Fruit fly (Drosophila melanogaster) whole organism, embryonic: Measurements from ENCODE around the gene AIMP2.

Experiments used
- Abd-B ChIP-seq: fragments of 200-800 bp; sonication (Bioruptor generic); optimal IDR thresholded peaks from 2 replicates; lab custom pipeline; 2018; ENCODE audit warnings: missing biosample characterization, mild to moderate bottlenecking, missing genetic modification characterization, moderate library complexity
- CG10209 ChIP-seq: fragments of 200-800 bp; sonication (Bioruptor generic); optimal IDR thresholded peaks from 3 replicates; lab custom pipeline; 2017; ENCODE audit warnings: missing biosample characterization, mild to moderate bottlenecking, missing genetic modification characterization, missing genetic modification reagents
- CG10366 ChIP-seq: fragments of 200-800 bp; sonication (Bioruptor generic); IDR thresholded peaks from 2 replicates; pipeline ENCODE4 v1.3.6; 2022; ENCODE audit warnings: missing biosample characterization, missing genetic modification characterization
- CG10959 ChIP-seq: fragments of 200-800 bp; sonication (Bioruptor generic); IDR thresholded peaks from 2 replicates; pipeline ENCODE4 v1.3.6; 2022; ENCODE audit warnings: missing biosample characterization, missing genetic modification characterization
- CG11398 ChIP-seq: fragments of 200-800 bp; sonication (Bioruptor generic); optimal IDR thresholded peaks from 2 replicates; lab custom pipeline; 2016; ENCODE audit warnings: missing biosample characterization, missing genetic modification characterization
- CG12219 ChIP-seq: fragments of 200-800 bp; sonication (Bioruptor generic); optimal IDR thresholded peaks from 3 replicates; lab custom pipeline; 2018; ENCODE audit warnings: missing biosample characterization, mild to moderate bottlenecking, missing genetic modification characterization
- CG13123 ChIP-seq: fragments of 200-800 bp; sonication (Bioruptor generic); optimal IDR thresholded peaks from 2 replicates; lab custom pipeline; 2016; ENCODE audit warnings: missing biosample characterization, missing genetic modification characterization
- CG15479 ChIP-seq: fragments of 200-800 bp; sonication (Bioruptor generic); optimal IDR thresholded peaks from 3 replicates; lab custom pipeline; 2019; ENCODE audit warnings: missing biosample characterization, mild to moderate bottlenecking, missing genetic modification characterization, moderate library complexity
- CG17361 ChIP-seq: fragments of 200-800 bp; sonication (Bioruptor generic); IDR thresholded peaks from 3 replicates; pipeline ENCODE4 v1.3.6; 2022; ENCODE audit warnings: missing biosample characterization, missing genetic modification characterization
- CG1792 ChIP-seq: fragments of 200-800 bp; sonication (Bioruptor generic); optimal IDR thresholded peaks from 2 replicates; lab custom pipeline; 2016; ENCODE audit warnings: missing biosample characterization, missing genetic modification characterization
- CG2712 ChIP-seq: fragments of 200-800 bp; optimal IDR thresholded peaks from 3 replicates; lab custom pipeline; 2019; ENCODE audit warnings: missing biosample characterization, mild to moderate bottlenecking, missing genetic modification characterization, moderate library complexity
- CG32532 ChIP-seq: fragments of 200-800 bp; sonication (Bioruptor generic); IDR thresholded peaks from 2 replicates; pipeline ENCODE4 v1.3.6; 2022; ENCODE audit warnings: missing biosample characterization, missing genetic modification characterization
- CG3838 ChIP-seq: fragments of 200-800 bp; sonication (Bioruptor generic); optimal IDR thresholded peaks from 3 replicates; lab custom pipeline; 2016; ENCODE audit warnings: missing biosample characterization, missing genetic modification characterization
- CG3995 ChIP-seq: fragments of 200-800 bp; sonication (Bioruptor generic); optimal IDR thresholded peaks from 3 replicates; lab custom pipeline; 2016; ENCODE audit warnings: missing biosample characterization, missing genetic modification characterization
- CG4854 ChIP-seq: fragments of 200-800 bp; sonication (Bioruptor generic); optimal IDR thresholded peaks from 2 replicates; lab custom pipeline; 2016; ENCODE audit warnings: missing biosample characterization, missing genetic modification characterization, inconsistent platforms
- CG6791 ChIP-seq: fragments of 200-800 bp; sonication (Bioruptor generic); IDR thresholded peaks from 3 replicates; pipeline ENCODE4 v1.3.6; 2022; ENCODE audit warnings: missing biosample characterization, missing genetic modification characterization; ENCODE audit not compliant: partially characterized antibody
- CG6854 ChIP-seq: fragments of 200-800 bp; sonication (Bioruptor generic); optimal IDR thresholded peaks from 3 replicates; lab custom pipeline; 2017; ENCODE audit warnings: missing biosample characterization, mild to moderate bottlenecking, missing genetic modification characterization
- CG8359 ChIP-seq: fragments of 200-800 bp; sonication (Bioruptor generic); optimal IDR thresholded peaks from 2 replicates; lab custom pipeline; 2017; ENCODE audit warnings: missing biosample characterization, mild to moderate bottlenecking, missing genetic modification characterization, borderline replicate concordance
- CG9876 ChIP-seq: fragments of 200-800 bp; sonication (Bioruptor generic); optimal IDR thresholded peaks from 2 replicates; lab custom pipeline; 2016; ENCODE audit warnings: missing biosample characterization, missing genetic modification characterization
- CHES-1-like ChIP-seq: fragments of 200-800 bp; sonication (Bioruptor generic); optimal IDR thresholded peaks from 2 replicates; lab custom pipeline; 2016; ENCODE audit warnings: missing biosample characterization, missing genetic modification characterization
- CTCF ChIP-seq: fragments of 200-800 bp; sonication (Bioruptor generic); optimal IDR thresholded peaks from 2 replicates; lab custom pipeline; 2017; ENCODE audit warnings: missing biosample characterization, mild to moderate bottlenecking, missing genetic modification characterization, moderate library complexity
- H2.0 ChIP-seq: fragments of 200-800 bp; sonication (Bioruptor generic); IDR thresholded peaks from 2 replicates; pipeline ENCODE4 v1.3.6; 2022; ENCODE audit warnings: missing biosample characterization, missing genetic modification characterization
- Hr51 ChIP-seq, 2 experiments: fragments of 200-800 bp; sonication (Bioruptor generic); optimal IDR thresholded peaks; 2 replicates in 1 of 2; 3 replicates in 1 of 2; lab custom pipeline; 2016 to 2018; ENCODE audit warnings: missing biosample characterization in 2 of 2, missing genetic modification characterization in 2 of 2, mild to moderate bottlenecking in 1 of 2, moderate library complexity in 1 of 2
- Hr78 ChIP-seq, 2 experiments: fragments of 200-800 bp in 1 of 2; fragments of >200 bp in 1 of 2; sonication (Bioruptor generic) in 1 of 2; optimal IDR thresholded peaks; 2 replicates each; lab custom pipeline; 2017 to 2019; ENCODE audit warnings: missing biosample characterization in 2 of 2, missing genetic modification characterization in 2 of 2, mild to moderate bottlenecking in 1 of 2, moderate library complexity in 1 of 2
- PHDP ChIP-seq: fragments of 200-800 bp; sonication (Bioruptor generic); optimal IDR thresholded peaks from 3 replicates; lab custom pipeline; 2018; ENCODE audit warnings: missing biosample characterization, mild to moderate bottlenecking, missing genetic modification characterization, moderate library complexity
- Pdp1 ChIP-seq, 2 experiments: fragments of 200-800 bp; sonication (Bioruptor generic); optimal IDR thresholded peaks; 3 replicates each; lab custom pipeline; 2016; ENCODE audit warnings: missing biosample characterization in 2 of 2, missing genetic modification characterization in 2 of 2, mild to moderate bottlenecking in 1 of 2, moderate library complexity in 1 of 2
- Poxn ChIP-seq: fragments of 200-800 bp; sonication (Bioruptor generic); IDR thresholded peaks from 2 replicates; pipeline ENCODE4 v1.3.6; 2022; ENCODE audit warnings: missing biosample characterization, missing genetic modification characterization
- Rfx ChIP-seq: fragments of 200-800 bp; sonication (Bioruptor generic); IDR thresholded peaks from 2 replicates; pipeline ENCODE4 v1.3.6; 2022; ENCODE audit warnings: missing biosample characterization, missing genetic modification characterization
- Scr ChIP-seq: fragments of 200-800 bp; sonication (Bioruptor generic); IDR thresholded peaks from 2 replicates; pipeline ENCODE4 v1.3.6; 2022; ENCODE audit warnings: missing biosample characterization, missing genetic modification characterization; ENCODE audit not compliant: partially characterized antibody
- Sox102F ChIP-seq: fragments of 200-800 bp; sonication (Bioruptor generic); optimal IDR thresholded peaks from 2 replicates; lab custom pipeline; 2018; ENCODE audit warnings: missing biosample characterization, mild to moderate bottlenecking, missing genetic modification characterization, moderate library complexity
- az2 ChIP-seq: fragments of 200-800 bp; sonication (Bioruptor generic); optimal IDR thresholded peaks from 3 replicates; lab custom pipeline; 2016; ENCODE audit warnings: missing biosample characterization, missing genetic modification characterization
- btn ChIP-seq: fragments of 200-800 bp; sonication (Bioruptor generic); optimal IDR thresholded peaks from 2 replicates; lab custom pipeline; 2016; ENCODE audit warnings: missing biosample characterization, missing genetic modification characterization
- cg ChIP-seq: fragments of 200-800 bp; sonication (Bioruptor generic); optimal IDR thresholded peaks from 3 replicates; lab custom pipeline; 2019; ENCODE audit warnings: missing biosample characterization, mild to moderate bottlenecking, missing genetic modification characterization, moderate library complexity
- ewg ChIP-seq: fragments of 200-800 bp; sonication (Bioruptor generic); optimal IDR thresholded peaks from 3 replicates; lab custom pipeline; 2017; ENCODE audit warnings: mild to moderate bottlenecking, missing biosample characterization, missing genetic modification reagents, missing genetic modification characterization
- fru ChIP-seq: fragments of >200 bp; optimal IDR thresholded peaks from 2 replicates; lab custom pipeline; 2017
- fu2 ChIP-seq: fragments of 200-800 bp; sonication (Bioruptor generic); optimal IDR thresholded peaks from 2 replicates; lab custom pipeline; 2016; ENCODE audit warnings: missing biosample characterization, missing genetic modification characterization
- gro ChIP-seq: fragments of 200-800 bp; sonication (Bioruptor generic); optimal IDR thresholded peaks from 2 replicates; lab custom pipeline; 2016; ENCODE audit warnings: missing biosample characterization, missing genetic modification characterization
- her ChIP-seq: fragments of 200-800 bp; sonication (Bioruptor generic); optimal IDR thresholded peaks from 2 replicates; lab custom pipeline; 2016; ENCODE audit warnings: missing biosample characterization, missing genetic modification characterization
- ind ChIP-seq: fragments of 200-800 bp; sonication (Bioruptor generic); optimal IDR thresholded peaks from 3 replicates; lab custom pipeline; 2016; ENCODE audit warnings: missing biosample characterization, missing genetic modification characterization
- insv ChIP-seq, 2 experiments: fragments of 200-800 bp; sonication (Bioruptor generic); optimal IDR thresholded peaks; 3 replicates each; lab custom pipeline; 2016 to 2018; ENCODE audit warnings: missing biosample characterization in 2 of 2, missing genetic modification characterization in 2 of 2
- ken ChIP-seq: fragments of 200-800 bp; sonication (Bioruptor generic); IDR thresholded peaks from 3 replicates; pipeline ENCODE4 v1.3.6; 2022; ENCODE audit warnings: missing biosample characterization, missing genetic modification characterization
- onecut ChIP-seq: fragments of 200-800 bp; sonication (Bioruptor generic); IDR thresholded peaks from 2 replicates; pipeline ENCODE4 v1.3.6; 2022; ENCODE audit warnings: missing biosample characterization, missing genetic modification characterization
- prd ChIP-seq, 3 experiments: fragments of >200 bp in 2 of 3; fragments of 200-800 bp in 1 of 3; sonication (Bioruptor generic) in 1 of 3; optimal IDR thresholded peaks in 2 of 3; IDR thresholded peaks in 1 of 3; 2 replicates in 2 of 3; 3 replicates in 1 of 3; pipeline versions ENCODE4 v1.3.6 to Lab custom; 2017 to 2022; ENCODE audit warnings: missing biosample characterization in 1 of 3, missing genetic modification characterization in 1 of 3
- sob ChIP-seq: fragments of 200-800 bp; sonication (Bioruptor generic); IDR thresholded peaks from 2 replicates; pipeline ENCODE4 v1.3.6; 2022; ENCODE audit warnings: missing biosample characterization, missing genetic modification characterization
- tgo ChIP-seq: fragments of 200-800 bp; sonication (Bioruptor generic); IDR thresholded peaks from 3 replicates; pipeline ENCODE4 v1.3.6; 2022; ENCODE audit warnings: missing biosample characterization, missing genetic modification characterization
- tup ChIP-seq: fragments of 200-800 bp; sonication (Bioruptor generic); optimal IDR thresholded peaks from 2 replicates; lab custom pipeline; 2016; ENCODE audit warnings: missing biosample characterization, mild to moderate bottlenecking, missing genetic modification characterization, moderate library complexity
- vvl ChIP-seq: fragments of 200-800 bp; sonication (Bioruptor generic); IDR thresholded peaks from 2 replicates; pipeline ENCODE4 v1.3.6; 2022; ENCODE audit warnings: missing biosample characterization, missing genetic modification characterization
- wek ChIP-seq: fragments of 200-800 bp; sonication (Bioruptor generic); optimal IDR thresholded peaks from 3 replicates; lab custom pipeline; 2018; ENCODE audit warnings: missing biosample characterization, mild to moderate bottlenecking, missing genetic modification characterization, moderate library complexity

The AIMP2 gene

dm6 chr3L:15587445-15588381, 4.3 kb downstream of the AIMP2 start, which contains the start of gene CG7656 (continued):
- TF ChIP-seq CG12219 (GFP tag; lab: Kevin White, UChicago) (peak; percentile 16), wek (GFP tag; lab: Kevin White, UChicago) (peak; percentile 17), CG10959 (GFP tag; lab: Robert Waterston, UW) (peak; percentile 54), CG6854 (GFP tag; lab: Kevin White, UChicago) (peak; percentile 10), tup (GFP tag; lab: Kevin White, UChicago) (peak; percentile 53), Hr51 (GFP tag; optimal IDR thresholded peaks at IDR 0.05; lab: Kevin White, UChicago) (peak; percentile 4 to 82), Sox102F (peak; percentile 19), CG15479 (no peak), az2 (peak; percentile 41), Poxn (GFP tag; lab: Robert Waterston, UW) (no peak), CG1792 (GFP tag; lab: Kevin White, UChicago) (peak; percentile 59), ewg (peak; percentile 95), CG3995 (peak; percentile 59), H2.0 (GFP tag; lab: Robert Waterston, UW) (peak; percentile 61), prd (optimal IDR thresholded peaks at IDR 0.05; lab: Kevin White, UChicago) (no peak), prd (GFP tag; IDR thresholded peaks at IDR 0.05; lab: Robert Waterston, UW) (peak; percentile 82), CG3838 (GFP tag; lab: Kevin White, UChicago) (peak; percentile 85), CHES-1-like (GFP tag; lab: Kevin White, UChicago) (peak; percentile 89), CG32532 (GFP tag; lab: Robert Waterston, UW) (peak; percentile 75), cg (GFP tag; lab: Kevin White, UChicago) (no peak), Rfx (GFP tag; lab: Robert Waterston, UW) (peak; percentile 85), her (GFP tag; lab: Kevin White, UChicago) (peak; percentile 76), CG6791 (GFP tag; lab: Robert Waterston, UW) (no peak), btn (peak; percentile 62), PHDP (tag; lab: Kevin White, UChicago) (peak; percentile 18), CG11398 (GFP tag; lab: Kevin White, UChicago) (peak; percentile 71), CG13123 (GFP tag; lab: Kevin White, UChicago) (peak; percentile 20), Scr (GFP tag; lab: Robert Waterston, UW) (peak; percentile 12; the same call in 1 of the 2 replicates), ind (peak; percentile 79), CG10209 (GFP tag; lab: Kevin White, UChicago) (peak; percentile 22), CG2712 (tag; lab: Kevin White, UChicago) (peak; percentile 9), fu2 (GFP tag; lab: Kevin White, UChicago) (peak; percentile 77), onecut (GFP tag; lab: Robert Waterston, UW) (peak; percentile 11; the same call in 1 of the 2 replicates), Hr78 (GFP tag; optimal IDR thresholded peaks at IDR 0.05; lab: Kevin White, UChicago) (peak in 1 of 2 experiments; percentile 30), Abd-B (GFP tag; lab: Kevin White, UChicago) (peak; percentile 7), insv (GFP tag; optimal IDR thresholded peaks at IDR 0.05; lab: Kevin White, UChicago) (no peak), sob (GFP tag; lab: Robert Waterston, UW) (peak; percentile 75), gro (GFP tag; lab: Kevin White, UChicago) (peak; percentile 88), Pdp1 (GFP tag; optimal IDR thresholded peaks at IDR 0.05; lab: Kevin White, UChicago) (peak; percentile 64 to 76), fru (lab: Kevin White, UChicago) (no peak), CG9876 (GFP tag; lab: Kevin White, UChicago) (peak; percentile 73), CG10366 (GFP tag; lab: Robert Waterston, UW) (peak; percentile 60), CG4854 (no peak), ken (GFP tag; lab: Robert Waterston, UW) (peak; percentile 79), vvl (GFP tag; lab: Robert Waterston, UW) (peak; percentile 61), tgo (GFP tag; lab: Robert Waterston, UW) (no peak), CTCF (no peak), CG17361 (GFP tag; lab: Robert Waterston, UW) (no peak), CG8359 (no peak)
